Fruit fly (Drosophila melanogaster) ovary, adult (tissue): Measurements from ENCODE around the gene SNF4Agamma.

ENCODE experiments used
- CG17801 ChIP-seq: fragments of 200-800 bp; optimal IDR thresholded peaks from 2 replicates; lab custom pipeline; 2019; ENCODE audit warnings: missing biosample characterization, mild to moderate bottlenecking, missing genetic modification characterization, moderate library complexity; ENCODE audit not compliant: partially characterized antibody

SNF4Agamma gene

dm6 chr3R:21116057-21116456, 24.5 kb upstream of the SNF4Agamma start, which contains the start of gene ppan:
Gene ppan, plus strand, starts transcription at chr3R:21116254.
- TF ChIP-seq CG17801 (GFP tag; lab: Kevin White, UChicago) = no peak

dm6 chr3R:21118784-21119183, 21.8 kb upstream of the SNF4Agamma start, which contains the start of gene Bdbt:
Gene Bdbt, minus strand, starts transcription at chr3R:21118856.
- TF ChIP-seq CG17801 (GFP tag; lab: Kevin White, UChicago) = peak; percentile 40

dm6 chr3R:21124225-21124624, 16.3 kb upstream of the SNF4Agamma start:
- TF ChIP-seq CG17801 (GFP tag; lab: Kevin White, UChicago) = no peak

dm6 chr3R:21126673-21127284, 13.8 kb upstream of the SNF4Agamma start:
- no peak for TF ChIP-seq CG17801 (GFP tag; lab: Kevin White, UChicago)

- peak; percentile 60 for TF ChIP-seq CG17801 (GFP tag; lab: Kevin White, UChicago)
Measured at dm6 chr3R:21127352-21127985, 13.1 kb upstream of the SNF4Agamma start, which contains the start of the genes slmb and CG5793. Gene slmb, minus strand, starts transcription at chr3R:21127485. Gene CG5793, plus strand, starts transcription at chr3R:21127573.

- no peak for TF ChIP-seq CG17801 (GFP tag; lab: Kevin White, UChicago)
Measured at dm6 chr3R:21129617-21130016, 10.9 kb upstream of the SNF4Agamma start, which contains the start of gene Obp93a. Gene Obp93a, minus strand, starts transcription at chr3R:21129717.

- no peak for TF ChIP-seq CG17801 (GFP tag; lab: Kevin White, UChicago)
Measured at dm6 chr3R:21130050-21130449, 10.5 kb upstream of the SNF4Agamma start, which contains the start of gene Ice2. Gene Ice2, plus strand, starts transcription at chr3R:21130216.

dm6 chr3R:21133517-21133916, 7.0 kb upstream of the SNF4Agamma start, which contains the start of gene Trm7-34:
Gene Trm7-34, minus strand, starts transcription at chr3R:21133881.
- no peak for TF ChIP-seq CG17801 (GFP tag; lab: Kevin White, UChicago)

- peak; percentile 45 for TF ChIP-seq CG17801 (GFP tag; lab: Kevin White, UChicago)
Measured at dm6 chr3R:21133951-21134350, 6.6 kb upstream of the SNF4Agamma start, which contains the start of gene Usp8. Gene Usp8, plus strand, starts transcription at chr3R:21134262.

- TF ChIP-seq CG17801 (GFP tag; lab: Kevin White, UChicago) = peak; percentile 70
Measured at dm6 chr3R:21138220-21138754, 2.3 kb upstream of the SNF4Agamma start, which contains the start of gene meigo. Gene meigo, plus strand, starts transcription at chr3R:21138270.

dm6 chr3R:21141341-21141740, 802 bp downstream of the SNF4Agamma start:
- no peak for TF ChIP-seq CG17801 (GFP tag; lab: Kevin White, UChicago)

- no peak for TF ChIP-seq CG17801 (GFP tag; lab: Kevin White, UChicago)
Measured at dm6 chr3R:21150090-21150489, 9.6 kb downstream of the SNF4Agamma start.

dm6 chr3R:21151090-21151870, 10.7 kb downstream of the SNF4Agamma start:
- peak; percentile 43 for TF ChIP-seq CG17801 (GFP tag; lab: Kevin White, UChicago)

- TF ChIP-seq CG17801 (GFP tag; lab: Kevin White, UChicago) = peak; percentile 99
Measured at dm6 chr3R:21152856-21153278, 12.3 kb downstream of the SNF4Agamma start.
